Worm (Caenorhabditis elegans): ENCODE results near the gene lev-9.

DNA sequence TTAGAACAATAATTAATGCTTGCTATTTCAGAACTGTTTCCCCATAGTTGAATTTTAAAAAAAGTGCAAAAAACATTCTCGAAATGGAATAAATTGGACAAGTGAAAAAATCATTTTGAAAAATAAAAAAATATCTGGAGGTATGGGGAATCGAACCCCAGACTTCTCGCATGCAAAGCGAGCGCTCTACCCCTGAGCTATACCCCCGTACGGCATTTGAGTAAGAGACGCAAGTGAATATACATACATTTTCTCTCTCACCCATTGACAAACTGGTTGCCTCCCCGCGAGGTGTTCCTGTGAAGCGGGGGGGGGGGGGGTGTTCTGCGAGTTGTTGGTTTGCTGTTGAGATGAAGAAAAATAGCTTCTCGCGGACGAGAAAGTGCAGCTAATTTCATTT, 611 bp upstream of the lev-9 start:
- peak; percentile 59 for TF ChIP-seq dao-5 (tag; optimal IDR thresholded peaks at IDR 0.05)
- peak; percentile 51 for TF ChIP-seq him-1 (tag; optimal IDR thresholded peaks at IDR 0.05)
